Fruit fly (Drosophila melanogaster): ENCODE data around the gene SmydA-9.

DNA sequence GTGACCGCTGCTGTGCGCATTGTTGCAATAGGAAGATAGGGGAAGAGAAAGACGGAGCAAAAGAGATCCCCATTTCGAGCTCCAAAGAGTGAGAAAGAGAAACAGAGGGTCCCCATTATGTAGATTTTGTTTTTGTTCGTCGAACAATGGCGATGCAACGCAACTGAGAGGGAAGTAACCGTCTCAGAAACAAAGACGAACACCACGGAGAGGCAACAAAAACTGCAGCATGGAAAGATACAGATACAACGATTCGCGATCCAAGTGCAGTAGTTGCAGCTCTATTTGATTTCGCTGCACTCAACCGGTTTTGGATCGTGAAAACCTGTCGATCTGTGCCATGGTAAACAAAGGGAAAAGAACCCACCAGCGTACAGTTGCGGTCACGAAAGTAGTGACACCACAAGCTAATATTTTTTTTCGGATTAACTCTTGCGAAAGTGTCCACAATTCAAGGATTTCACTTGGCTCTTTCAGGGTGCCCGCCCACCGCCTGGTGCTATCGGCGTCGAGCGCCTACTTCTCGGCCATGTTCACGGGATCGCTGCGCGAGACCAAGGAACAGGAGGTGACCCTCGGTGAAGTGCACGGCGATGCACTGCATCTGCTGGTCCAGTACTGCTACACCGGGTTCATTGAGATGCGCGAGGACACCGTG lies 41.5 kb upstream of the SmydA-9 start:
- TF ChIP-seq Sin3A (optimal IDR thresholded peaks at IDR 0.05), result no peak
- TF ChIP-seq ttk (optimal IDR thresholded peaks at IDR 0.05), result no peak
- TF ChIP-seq psq (optimal IDR thresholded peaks at IDR 0.05), result no peak
- TF ChIP-seq insv (optimal IDR thresholded peaks at IDR 0.05), result no peak
- TF ChIP-seq Myc (optimal IDR thresholded peaks at IDR 0.05), result no peak
- no peak for TF ChIP-seq h (optimal IDR thresholded peaks at IDR 0.05)

Data from Kc167 (cell line).